Fruit fly (Drosophila melanogaster) whole organism, embryonic: ENCODE results near the gene Ndfip.
A peak's percentile ranks its signal among the peaks of the same experiment; 100 is the strongest.

Source experiments
- BEAF-32 ChIP-seq: fragments of 200-800 bp; sonication (Bioruptor generic); optimal IDR thresholded peaks from 3 replicates; lab custom pipeline; 2017; ENCODE audit warnings: missing biosample characterization, missing genetic modification characterization, mild to moderate bottlenecking, moderate library complexity, missing genetic modification reagents
- CG11504 ChIP-seq: fragments of 200-800 bp; sonication (Bioruptor generic); optimal IDR thresholded peaks from 3 replicates; lab custom pipeline; 2019; ENCODE audit warnings: missing biosample characterization, mild to moderate bottlenecking, missing genetic modification characterization, moderate library complexity
- CG11560 ChIP-seq: fragments of 200-800 bp; sonication (Bioruptor generic); IDR thresholded peaks from 3 replicates; pipeline ENCODE4 v1.3.6; 2022; ENCODE audit warnings: missing biosample characterization, missing genetic modification characterization
- CG12659 ChIP-seq: fragments of 200-800 bp; sonication (Bioruptor generic); optimal IDR thresholded peaks from 3 replicates; lab custom pipeline; 2017; ENCODE audit warnings: mild to moderate bottlenecking, missing biosample characterization, missing genetic modification reagents, missing genetic modification characterization
- CG17359 ChIP-seq: fragments of 200-800 bp; sonication (Bioruptor generic); optimal IDR thresholded peaks from 3 replicates; lab custom pipeline; 2018; ENCODE audit warnings: missing biosample characterization, mild to moderate bottlenecking, missing genetic modification characterization, moderate library complexity
- CG17385 ChIP-seq: fragments of 200-800 bp; sonication (Bioruptor generic); optimal IDR thresholded peaks from 3 replicates; lab custom pipeline; 2018; ENCODE audit warnings: missing biosample characterization, mild to moderate bottlenecking, missing genetic modification characterization
- CG2875 ChIP-seq: fragments of 200-800 bp; sonication (Bioruptor generic); optimal IDR thresholded peaks from 2 replicates; lab custom pipeline; 2017; ENCODE audit warnings: missing biosample characterization, mild to moderate bottlenecking, missing genetic modification characterization, missing genetic modification reagents
- CG7839 ChIP-seq: fragments of 200-800 bp; sonication (Bioruptor generic); optimal IDR thresholded peaks from 3 replicates; lab custom pipeline; 2018; ENCODE audit warnings: missing biosample characterization, mild to moderate bottlenecking, missing genetic modification characterization, moderate library complexity
- CG7963 ChIP-seq: fragments of 200-800 bp; sonication (Bioruptor generic); IDR thresholded peaks from 3 replicates; pipeline ENCODE4 v1.3.6; 2022; ENCODE audit warnings: missing biosample characterization, missing genetic modification characterization; ENCODE audit not compliant: partially characterized antibody
- CG8281 ChIP-seq: fragments of 200-800 bp; sonication (Bioruptor generic); optimal IDR thresholded peaks from 2 replicates; lab custom pipeline; 2018; ENCODE audit warnings: missing biosample characterization, mild to moderate bottlenecking, missing genetic modification characterization, moderate library complexity
- CG8924 ChIP-seq: fragments of 200-800 bp; optimal IDR thresholded peaks from 3 replicates; lab custom pipeline; 2019; ENCODE audit warnings: missing biosample characterization, mild to moderate bottlenecking, missing genetic modification characterization, moderate library complexity
- CTCF ChIP-seq: fragments of 200-800 bp; sonication (Bioruptor generic); optimal IDR thresholded peaks from 2 replicates; lab custom pipeline; 2017; ENCODE audit warnings: missing biosample characterization, mild to moderate bottlenecking, missing genetic modification characterization, moderate library complexity
- D ChIP-seq, 2 experiments: fragments of 200-800 bp in 1 of 2; fragments of >200 bp in 1 of 2; sonication (Bioruptor generic) in 1 of 2; optimal IDR thresholded peaks; 2 replicates in 1 of 2; 3 replicates in 1 of 2; lab custom pipeline; 2017; ENCODE audit warnings: mild to moderate bottlenecking in 1 of 2, missing biosample characterization in 1 of 2, missing genetic modification characterization in 1 of 2, missing genetic modification reagents in 1 of 2
- Dfd ChIP-seq, 2 experiments: fragments of >200 bp; optimal IDR thresholded peaks; 2 replicates each; lab custom pipeline; 2017; ENCODE audit warnings: missing biosample characterization in 2 of 2, missing genetic modification characterization in 2 of 2
- ERR ChIP-seq: fragments of 200-800 bp; sonication (Bioruptor generic); optimal IDR thresholded peaks from 2 replicates; lab custom pipeline; 2016; ENCODE audit warnings: missing biosample characterization, missing genetic modification characterization
- Gsc ChIP-seq: fragments of 200-800 bp; sonication (Bioruptor generic); IDR thresholded peaks from 2 replicates; pipeline ENCODE4 v1.3.6; 2022; ENCODE audit warnings: missing biosample characterization, missing genetic modification characterization
- Jarid2 ChIP-seq: fragments of 200-800 bp; sonication (Bioruptor generic); optimal IDR thresholded peaks from 3 replicates; lab custom pipeline; 2017; ENCODE audit warnings: mild to moderate bottlenecking, missing biosample characterization, missing genetic modification reagents, missing genetic modification characterization
- Lpt ChIP-seq: fragments of >200 bp; optimal IDR thresholded peaks from 2 replicates; lab custom pipeline; 2018; ENCODE audit warnings: missing biosample characterization, missing genetic modification characterization
- MTF-1 ChIP-seq: fragments of 200-800 bp; sonication (Bioruptor generic); optimal IDR thresholded peaks from 2 replicates; lab custom pipeline; 2018; ENCODE audit warnings: missing biosample characterization, mild to moderate bottlenecking, missing genetic modification characterization, borderline replicate concordance
- Med ChIP-seq: fragments of 200-800 bp; sonication (Bioruptor generic); peaks from one replicate; lab custom pipeline; 2016; ENCODE audit warnings: missing biosample characterization, missing genetic modification characterization, mild to moderate bottlenecking, inconsistent platforms, moderate library complexity
- Rfx ChIP-seq: fragments of 200-800 bp; sonication (Bioruptor generic); IDR thresholded peaks from 2 replicates; pipeline ENCODE4 v1.3.6; 2022; ENCODE audit warnings: missing biosample characterization, missing genetic modification characterization
- Trl ChIP-seq, 3 experiments: fragments of >200 bp in 2 of 3; fragments of 200-800 bp in 1 of 3; sonication (Bioruptor generic) in 1 of 3; optimal IDR thresholded peaks; 2 replicates in 1 of 3; 3 replicates in 2 of 3; lab custom pipeline; 2016 to 2017; ENCODE audit warnings: missing biosample characterization in 1 of 3, missing genetic modification characterization in 1 of 3
- Xrp1 ChIP-seq: fragments of 200-800 bp; sonication (Bioruptor generic); IDR thresholded peaks from 2 replicates; pipeline ENCODE4 v1.3.6; 2022; ENCODE audit warnings: missing biosample characterization, missing genetic modification characterization
- bsh ChIP-seq, 2 experiments: fragments of 200-800 bp; sonication (Bioruptor generic); optimal IDR thresholded peaks; 2 replicates each; lab custom pipeline; 2017 to 2018; ENCODE audit warnings: mild to moderate bottlenecking in 2 of 2, missing biosample characterization in 2 of 2, missing genetic modification characterization in 2 of 2, moderate library complexity in 1 of 2
- chif ChIP-seq, 2 experiments: fragments of 200-800 bp; sonication (Bioruptor generic); optimal IDR thresholded peaks; 3 replicates each; lab custom pipeline; 2016; ENCODE audit warnings: missing biosample characterization in 2 of 2, missing genetic modification characterization in 2 of 2
- ci ChIP-seq: fragments of 200-800 bp; sonication (Bioruptor generic); IDR thresholded peaks from 3 replicates; pipeline ENCODE4 v1.3.6; 2022; ENCODE audit warnings: missing biosample characterization, missing genetic modification characterization
- corto ChIP-seq: fragments of 200-800 bp; sonication (Bioruptor generic); optimal IDR thresholded peaks from 2 replicates; lab custom pipeline; 2016; ENCODE audit warnings: missing biosample characterization, mild to moderate bottlenecking, missing genetic modification characterization, moderate library complexity
- crc ChIP-seq: fragments of 200-800 bp; sonication (Bioruptor generic); optimal IDR thresholded peaks from 2 replicates; lab custom pipeline; 2016; ENCODE audit warnings: missing biosample characterization, missing genetic modification characterization
- croc ChIP-seq: fragments of 200-800 bp; sonication (Bioruptor generic); conservative IDR thresholded peaks from 3 replicates; pipeline ENCODE4 v1.3.6; 2022; ENCODE audit warnings: missing biosample characterization, missing genetic modification characterization
- dan ChIP-seq: fragments of 200-800 bp; sonication (Bioruptor generic); IDR thresholded peaks from 2 replicates; pipeline ENCODE4 v1.3.6; 2022; ENCODE audit warnings: missing biosample characterization, missing genetic modification characterization
- dati ChIP-seq: fragments of 200-800 bp; sonication (Bioruptor generic); IDR thresholded peaks from 2 replicates; pipeline ENCODE4 v1.3.6; 2022; ENCODE audit warnings: missing biosample characterization, missing genetic modification characterization
- disco-r ChIP-seq: fragments of 200-800 bp; sonication (Bioruptor generic); optimal IDR thresholded peaks from 2 replicates; lab custom pipeline; 2016; ENCODE audit warnings: missing biosample characterization, missing genetic modification characterization
- fd102C ChIP-seq: fragments of 200-800 bp; sonication (Bioruptor generic); optimal IDR thresholded peaks from 2 replicates; lab custom pipeline; 2018; ENCODE audit warnings: missing biosample characterization, mild to moderate bottlenecking, missing genetic modification characterization, moderate library complexity
- gce ChIP-seq: fragments of 200-800 bp; sonication (Bioruptor generic); IDR thresholded peaks from 3 replicates; pipeline ENCODE4 v1.3.6; 2022; ENCODE audit warnings: missing biosample characterization, missing genetic modification characterization
- grau ChIP-seq: fragments of 200-800 bp; optimal IDR thresholded peaks from 3 replicates; lab custom pipeline; 2019; ENCODE audit warnings: missing biosample characterization, mild to moderate bottlenecking, missing genetic modification characterization, moderate library complexity
- h ChIP-seq: fragments of >200 bp; optimal IDR thresholded peaks from 2 replicates; lab custom pipeline; 2017
- ind ChIP-seq: fragments of 200-800 bp; sonication (Bioruptor generic); optimal IDR thresholded peaks from 3 replicates; lab custom pipeline; 2016; ENCODE audit warnings: missing biosample characterization, missing genetic modification characterization
- inv ChIP-seq: fragments of 200-800 bp; sonication (Bioruptor generic); IDR thresholded peaks from 2 replicates; pipeline ENCODE4 v1.3.6; 2022; ENCODE audit warnings: missing biosample characterization, missing genetic modification characterization; ENCODE audit not compliant: partially characterized antibody
- maf-S ChIP-seq: fragments of 200-800 bp; sonication (Bioruptor generic); optimal IDR thresholded peaks from 2 replicates; lab custom pipeline; 2016; ENCODE audit warnings: missing biosample characterization, missing genetic modification characterization
- nmo ChIP-seq: fragments of 200-800 bp; sonication (Bioruptor generic); optimal IDR thresholded peaks from 2 replicates; lab custom pipeline; 2018; ENCODE audit warnings: missing biosample characterization, mild to moderate bottlenecking, missing genetic modification characterization, moderate library complexity
- odd ChIP-seq: fragments of 200-800 bp; sonication (Bioruptor generic); optimal IDR thresholded peaks from 2 replicates; lab custom pipeline; 2017; ENCODE audit warnings: missing biosample characterization, mild to moderate bottlenecking, missing genetic modification characterization
- org-1 ChIP-seq: fragments of 200-800 bp; sonication (Bioruptor generic); optimal IDR thresholded peaks from 2 replicates; lab custom pipeline; 2017; ENCODE audit warnings: missing biosample characterization, missing genetic modification characterization
- pan ChIP-seq, 4 experiments: fragments of >200 bp in 3 of 4; fragments of 200-800 bp in 1 of 4; sonication (Bioruptor generic) in 1 of 4; optimal IDR thresholded peaks in 3 of 4; IDR thresholded peaks in 1 of 4; 2 replicates each; pipeline versions ENCODE4 v1.3.6 to Lab custom; 2017 to 2022; ENCODE audit warnings: missing biosample characterization in 2 of 4, missing genetic modification characterization in 2 of 4, mixed read lengths in 1 of 4
- ranshi ChIP-seq: fragments of 200-800 bp; sonication (Bioruptor generic); IDR thresholded peaks from 2 replicates; pipeline ENCODE4 v1.3.6; 2022; ENCODE audit warnings: missing biosample characterization, missing genetic modification characterization
- sens ChIP-seq: fragments of 200-800 bp; sonication (Bioruptor generic); peaks from one replicate; lab custom pipeline; 2016; ENCODE audit warnings: missing biosample characterization, missing genetic modification characterization
- so ChIP-seq: fragments of 200-800 bp; sonication (Bioruptor generic); IDR thresholded peaks from 3 replicates; pipeline ENCODE4 v1.3.6; 2022; ENCODE audit warnings: missing biosample characterization, missing genetic modification characterization
- ttk ChIP-seq: fragments of 200-800 bp; sonication (Bioruptor generic); IDR thresholded peaks from 2 replicates; pipeline ENCODE4 v2.1.2; 2022; ENCODE audit warnings: missing biosample characterization, missing genetic modification characterization
- unpg ChIP-seq: fragments of 200-800 bp; sonication (Bioruptor generic); optimal IDR thresholded peaks from 3 replicates; lab custom pipeline; 2018; ENCODE audit warnings: missing biosample characterization, mild to moderate bottlenecking, missing genetic modification characterization, moderate library complexity
- wor ChIP-seq: fragments of 200-800 bp; sonication (Bioruptor generic); IDR thresholded peaks from 2 replicates; pipeline ENCODE4 v1.3.6; 2022; ENCODE audit warnings: missing biosample characterization, missing genetic modification characterization

Gene Ndfip

dm6 chr3L:17619209-17619705 lies 34.8 kb downstream of the Ndfip start, which contains the start of gene Eip74EF (continued):
- peak; percentile 21 for TF ChIP-seq unpg (GFP tag; lab: Kevin White, UChicago)
- TF ChIP-seq so (GFP tag; lab: Robert Waterston, UW) = peak; percentile 59; the same call in 2 of the 3 replicates
- TF ChIP-seq Med = peak; percentile 63
- TF ChIP-seq crc (GFP tag; lab: Kevin White, UChicago) = no peak
- TF ChIP-seq Jarid2 (GFP tag; lab: Kevin White, UChicago) = peak; percentile 72
- TF ChIP-seq CG2875 (GFP tag; lab: Kevin White, UChicago) = no peak
- peak; percentile 24 for TF ChIP-seq corto (GFP tag; lab: Kevin White, UChicago)
- TF ChIP-seq ci (GFP tag; lab: Robert Waterston, UW) = peak; percentile 63
- TF ChIP-seq disco-r (GFP tag; lab: Kevin White, UChicago) = no peak
- no peak for TF ChIP-seq CG17359 (tag; lab: Kevin White, UChicago)
- TF ChIP-seq Xrp1 (GFP tag; lab: Robert Waterston, UW) = peak; percentile 35; the same call in 1 of the 2 replicates
- peak; percentile 80 for TF ChIP-seq Trl (optimal IDR thresholded peaks at IDR 0.05; lab: Kevin White, UChicago)
- TF ChIP-seq Trl (GFP tag; optimal IDR thresholded peaks at IDR 0.05; lab: Kevin White, UChicago) = no peak
- TF ChIP-seq CG11560 (tag; lab: Robert Waterston, UW) = no peak
- 0 out of 2 replicates have a peak, but pooled peaks have one; percentile 8 for TF ChIP-seq ranshi
- TF ChIP-seq dan (GFP tag; lab: Robert Waterston, UW) = no peak
- peak; percentile 20 for TF ChIP-seq CG11504 (tag; lab: Kevin White, UChicago)
- TF ChIP-seq sens = peak; percentile 79
- TF ChIP-seq grau (tag; lab: Kevin White, UChicago) = peak; percentile 80
- 0 out of 3 replicates have a peak, but pooled peaks have one; percentile 16 for TF ChIP-seq croc
- peak; percentile 1 for TF ChIP-seq ind (GFP tag; lab: Kevin White, UChicago)
- no peak for TF ChIP-seq CG8924 (tag; lab: Kevin White, UChicago)
- TF ChIP-seq bsh (GFP tag; optimal IDR thresholded peaks at IDR 0.05; lab: Kevin White, UChicago) = peak; percentile 42 to 62
- TF ChIP-seq MTF-1 = no peak
- 0 out of 3 replicates have a peak, but pooled peaks have one; percentile 55 for TF ChIP-seq gce (GFP tag; lab: Robert Waterston, UW)
- no peak for TF ChIP-seq CG7839 (tag; lab: Kevin White, UChicago)
- 0 out of 2 replicates have a peak, but pooled peaks have one; percentile 20 for TF ChIP-seq Rfx (GFP tag; lab: Robert Waterston, UW)
- TF ChIP-seq, all 482 proteins: peak for 65

DNA sequence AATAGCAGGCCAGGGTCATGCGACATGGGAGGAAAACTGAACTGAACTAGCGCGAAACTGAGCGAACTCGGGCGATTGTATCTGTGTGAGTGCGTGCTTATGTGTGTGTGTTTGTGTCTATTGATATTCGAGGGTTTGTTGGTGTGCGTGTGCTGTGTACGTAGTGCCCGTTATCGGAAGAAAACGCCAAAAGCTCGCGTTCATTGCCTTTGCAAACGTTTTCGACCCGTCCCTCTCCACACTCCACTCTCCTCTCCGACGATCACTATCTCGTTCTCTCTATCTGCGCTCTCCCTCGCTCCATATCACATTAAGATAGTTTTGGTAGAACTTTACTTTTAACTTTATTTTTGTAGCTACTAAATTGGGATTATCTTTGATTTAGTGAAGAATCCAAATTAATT lies 37.2 kb downstream of the Ndfip start:
- TF ChIP-seq gce (GFP tag; lab: Robert Waterston, UW) (no peak), pan (optimal IDR thresholded peaks at IDR 0.05; lab: Kevin White, UChicago) (no peak), pan (GFP tag; optimal IDR thresholded peaks at IDR 0.05 in 1 of 2, IDR thresholded peaks at IDR 0.05 in 1 of 2) (no peak), CG7963 (GFP tag; lab: Robert Waterston, UW) (no peak), CG17385 (GFP tag; lab: Kevin White, UChicago) (no peak), CTCF (GFP tag; lab: Kevin White, UChicago) (no peak), Med (peak; percentile 83), h (lab: Kevin White, UChicago) (no peak), wor (GFP tag; lab: Robert Waterston, UW) (no peak), fd102C (GFP tag; lab: Kevin White, UChicago) (no peak), CG12659 (GFP tag; lab: Kevin White, UChicago) (no peak), dati (GFP tag; lab: Robert Waterston, UW) (no peak), Dfd (GFP tag; optimal IDR thresholded peaks at IDR 0.05; lab: Kevin White, UChicago) (no peak), maf-S (no peak), ERR (GFP tag; lab: Kevin White, UChicago) (no peak), nmo (no peak), Gsc (no peak), odd (GFP tag; lab: Kevin White, UChicago) (no peak), inv (GFP tag; lab: Robert Waterston, UW) (no peak), D (optimal IDR thresholded peaks at IDR 0.05; lab: Kevin White, UChicago) (no peak), D (GFP tag; optimal IDR thresholded peaks at IDR 0.05; lab: Kevin White, UChicago) (no peak), BEAF-32 (GFP tag; lab: Kevin White, UChicago) (no peak), CG8281 (no peak), org-1 (GFP tag; lab: Kevin White, UChicago) (no peak), chif (GFP tag; optimal IDR thresholded peaks at IDR 0.05; lab: Kevin White, UChicago) (no peak), Lpt (GFP tag; lab: Kevin White, UChicago) (no peak), ttk (GFP tag; lab: Robert Waterston, UW) (no peak)
